Fruit fly (Drosophila melanogaster): ENCODE data around the gene CG11983.

Gene CG11983

DNA sequence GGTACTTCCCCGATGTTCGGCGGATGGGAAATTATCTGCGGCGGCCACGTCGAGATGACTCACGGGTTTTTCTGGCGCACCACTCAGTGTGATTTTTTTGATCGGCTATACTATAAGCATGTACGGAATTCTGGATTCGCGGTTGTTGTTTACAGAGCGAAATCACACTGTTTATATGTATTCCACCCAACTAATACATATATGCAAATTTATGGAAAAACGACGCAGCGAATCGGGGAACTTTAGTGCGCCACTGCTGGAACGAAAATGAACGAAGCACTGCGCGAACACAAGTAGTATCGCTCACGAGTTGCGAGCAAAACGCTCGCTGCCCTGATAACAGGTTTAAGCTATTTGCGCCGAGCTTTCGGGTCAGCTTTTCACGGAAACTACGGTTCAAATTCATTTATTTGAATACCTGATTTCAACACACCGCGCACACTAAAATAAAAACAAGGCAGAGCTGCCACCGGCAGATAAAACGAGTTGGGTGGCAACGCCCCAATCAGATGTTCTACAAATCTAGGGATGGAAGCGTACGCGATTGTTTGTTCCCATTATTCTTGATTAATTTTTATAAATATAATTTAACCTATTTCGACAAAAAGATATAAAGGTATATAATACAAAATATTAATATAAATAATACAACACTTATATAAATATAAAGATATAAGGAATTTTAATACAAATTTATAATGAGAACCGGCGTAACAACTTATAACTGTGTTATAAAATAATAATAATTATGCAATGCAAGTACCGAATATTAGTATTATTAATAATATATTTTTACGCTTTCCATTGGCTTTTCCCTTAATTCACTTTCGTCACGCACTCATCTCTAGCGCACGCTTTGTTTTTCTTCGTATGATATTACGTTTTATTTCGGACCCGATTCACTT, 39.7 kb downstream of the CG11983 start, which contains the start of gene Rel (continued):
- TF ChIP-seq eyg (GFP tag; optimal IDR thresholded peaks at IDR 0.05) (peak; percentile 13), CG6683 (GFP tag; optimal IDR thresholded peaks at IDR 0.05) (peak; percentile 5), D19B (GFP tag; optimal IDR thresholded peaks at IDR 0.05) (peak; percentile 54), CG30403 (GFP tag; optimal IDR thresholded peaks at IDR 0.05) (peak; percentile 62), CG17829 (tag; optimal IDR thresholded peaks at IDR 0.05) (peak; percentile 86), CG31365 (tag; optimal IDR thresholded peaks at IDR 0.05) (peak; percentile 11), CG15696 (tag; optimal IDR thresholded peaks at IDR 0.05) (peak; percentile 78), Dek (tag; optimal IDR thresholded peaks at IDR 0.05) (peak; percentile 70), ftz-f1 (GFP tag; optimal IDR thresholded peaks at IDR 0.05) (peak; percentile 56), CG11456 (GFP tag; IDR thresholded peaks at IDR 0.05) (no peak), pfk (GFP tag; optimal IDR thresholded peaks at IDR 0.05) (peak; percentile 69), CG2202 (tag; optimal IDR thresholded peaks at IDR 0.05) (peak; percentile 2), yki (optimal IDR thresholded peaks at IDR 0.05) (no peak), CG15514 (GFP tag; optimal IDR thresholded peaks at IDR 0.05) (peak; percentile 96), Oli (tag; optimal IDR thresholded peaks at IDR 0.05) (peak; percentile 69), Doc3 (GFP tag; IDR thresholded peaks at IDR 0.05; ENCODE audit: partially characterized antibody) (no peak), danr (GFP tag; IDR thresholded peaks at IDR 0.05) (no peak), Blimp-1 (GFP tag; optimal IDR thresholded peaks at IDR 0.05) (peak; percentile 83), CG6175 (GFP tag; IDR thresholded peaks at IDR 0.05) (no peak), fd96Cb (tag; optimal IDR thresholded peaks at IDR 0.05) (peak; percentile 67), Lpt (GFP tag; optimal IDR thresholded peaks at IDR 0.05) (no peak), tio (GFP tag; optimal IDR thresholded peaks at IDR 0.05) (peak; percentile 43), Dip2 (GFP tag; IDR thresholded peaks at IDR 0.05) (no peak), NFAT (GFP tag; IDR thresholded peaks at IDR 0.05) (no peak), CG13123 (GFP tag; optimal IDR thresholded peaks at IDR 0.05) (peak; percentile 4), Usf (GFP tag; optimal IDR thresholded peaks at IDR 0.05) (peak; percentile 57), CG11560 (tag; IDR thresholded peaks at IDR 0.05) (no peak), gce (GFP tag; IDR thresholded peaks at IDR 0.05) (no peak), gcm (GFP tag; optimal IDR thresholded peaks at IDR 0.05) (peak; percentile 64), p53 (GFP tag; optimal IDR thresholded peaks at IDR 0.05) (no peak), Hr78 (GFP tag; optimal IDR thresholded peaks at IDR 0.05) (peak in 1 of 2 experiments; percentile 34), cad (GFP tag; optimal IDR thresholded peaks at IDR 0.05) (no peak), Sox102F (GFP tag; optimal IDR thresholded peaks at IDR 0.05) (peak; percentile 77), bcd (GFP tag; optimal IDR thresholded peaks at IDR 0.05) (peak; percentile 59), emc (GFP tag; optimal IDR thresholded peaks at IDR 0.05) (no peak), Eip74EF (GFP tag; optimal IDR thresholded peaks at IDR 0.05) (peak in 1 of 2 experiments; percentile 24), CoRest (tag; optimal IDR thresholded peaks at IDR 0.05) (peak; percentile 90), vfl (GFP tag; optimal IDR thresholded peaks at IDR 0.05) (no peak), CG1233 (GFP tag; optimal IDR thresholded peaks at IDR 0.05) (peak; percentile 42), CG3281 (GFP tag; optimal IDR thresholded peaks at IDR 0.05) (peak; percentile 78), crp (GFP tag; optimal IDR thresholded peaks at IDR 0.05) (peak; percentile 32 to 89), ranshi (GFP tag; IDR thresholded peaks at IDR 0.05) (no peak), CG3726 (GFP tag; IDR thresholded peaks at IDR 0.05) (no peak), CG9797 (GFP tag; optimal IDR thresholded peaks at IDR 0.05) (peak; percentile 6), CG12659 (GFP tag; optimal IDR thresholded peaks at IDR 0.05) (peak; percentile 81), Atf3 (GFP tag; optimal IDR thresholded peaks at IDR 0.05) (no peak), CG11504 (tag; optimal IDR thresholded peaks at IDR 0.05) (peak; percentile 82), BtbVII (GFP tag; optimal IDR thresholded peaks at IDR 0.05) (peak; percentile 18)

All from whole organism, embryonic.